Worm (Caenorhabditis elegans): ENCODE data around the gene sut-1.

ce11 chrII:1132750-1133149 lies 9.7 kb upstream of the sut-1 start:
- TF ChIP-seq aly-2 (tag; optimal IDR thresholded peaks at IDR 0.05) (no peak), snpc-4 (tag; optimal IDR thresholded peaks at IDR 0.05) (no peak), ceh-82 (tag; optimal IDR thresholded peaks at IDR 0.05) (no peak), egl-27 (tag; optimal IDR thresholded peaks at IDR 0.05) (no peak), jun-1 (tag; optimal IDR thresholded peaks at IDR 0.05) (no peak), ama-1 (optimal IDR thresholded peaks at IDR 0.05) (no peak), elt-1 (tag; optimal IDR thresholded peaks at IDR 0.05) (no peak), nhr-25 (tag; optimal IDR thresholded peaks at IDR 0.05) (no peak)
